Fruit fly (Drosophila melanogaster) whole organism, adult: ENCODE data around the gene CG3513.
A peak's percentile ranks its signal among the peaks of the same experiment; 100 is the strongest.

ENCODE experiments used
- CG11617 ChIP-seq: fragments of 200-800 bp; sonication (Bioruptor generic); optimal IDR thresholded peaks from 2 replicates; lab custom pipeline; 2017; ENCODE audit warnings: mild to moderate bottlenecking, missing biosample characterization, missing genetic modification reagents, missing genetic modification characterization
- CG12768 ChIP-seq: fragments of 200-800 bp; sonication (Bioruptor generic); optimal IDR thresholded peaks from 2 replicates; lab custom pipeline; 2017; ENCODE audit warnings: missing biosample characterization, missing genetic modification characterization, mild to moderate bottlenecking, moderate library complexity, missing genetic modification reagents
- CG14711 ChIP-seq: fragments of 200-800 bp; sonication (Bioruptor generic); optimal IDR thresholded peaks from 2 replicates; lab custom pipeline; 2018; ENCODE audit warnings: missing biosample characterization, mild to moderate bottlenecking, missing genetic modification characterization, moderate library complexity
- CG1620 ChIP-seq: fragments of 200-800 bp; sonication (Bioruptor generic); optimal IDR thresholded peaks from 2 replicates; lab custom pipeline; 2016; ENCODE audit warnings: missing biosample characterization, missing genetic modification characterization
- CG33017 ChIP-seq: fragments of 200-800 bp; sonication (Bioruptor generic); optimal IDR thresholded peaks from 2 replicates; lab custom pipeline; 2018; ENCODE audit warnings: missing biosample characterization, mild to moderate bottlenecking, missing genetic modification characterization, moderate library complexity
- CG5204 ChIP-seq: fragments of 200-800 bp; sonication (Bioruptor generic); optimal IDR thresholded peaks from 2 replicates; lab custom pipeline; 2016; ENCODE audit warnings: missing biosample characterization, missing genetic modification characterization
- CG7045 ChIP-seq: fragments of 200-800 bp; sonication (Bioruptor generic); optimal IDR thresholded peaks from 2 replicates; lab custom pipeline; 2017; ENCODE audit warnings: missing biosample characterization, mild to moderate bottlenecking, missing genetic modification characterization
- CG7101 ChIP-seq: fragments of 200-800 bp; sonication (Bioruptor generic); optimal IDR thresholded peaks from 2 replicates; lab custom pipeline; 2018; ENCODE audit warnings: missing biosample characterization, mild to moderate bottlenecking, missing genetic modification characterization, moderate library complexity
- Clk ChIP-seq: fragments of 200-800 bp; sonication (Bioruptor generic); optimal IDR thresholded peaks from 2 replicates; lab custom pipeline; 2017; ENCODE audit warnings: missing biosample characterization, missing genetic modification characterization
- Crg-1 ChIP-seq: fragments of 200-800 bp; sonication (Bioruptor generic); optimal IDR thresholded peaks from 2 replicates; lab custom pipeline; 2016; ENCODE audit warnings: missing biosample characterization, missing genetic modification characterization
- Hr96 ChIP-seq: fragments of 200-800 bp; sonication (Bioruptor generic); optimal IDR thresholded peaks from 2 replicates; lab custom pipeline; 2016; ENCODE audit warnings: missing biosample characterization, missing genetic modification characterization
- Mnt ChIP-seq: fragments of 200-800 bp; sonication (Bioruptor generic); optimal IDR thresholded peaks from 2 replicates; lab custom pipeline; 2016; ENCODE audit warnings: missing biosample characterization, mild to moderate bottlenecking, missing genetic modification characterization
- bab1 ChIP-seq: fragments of 200-800 bp; sonication (Bioruptor generic); optimal IDR thresholded peaks from 3 replicates; lab custom pipeline; 2019; ENCODE audit warnings: missing biosample characterization, mild to moderate bottlenecking, missing genetic modification characterization, moderate library complexity
- cic ChIP-seq: fragments of 200-800 bp; sonication (Bioruptor generic); optimal IDR thresholded peaks from 2 replicates; lab custom pipeline; 2017; ENCODE audit warnings: missing biosample characterization, mild to moderate bottlenecking, missing genetic modification characterization, moderate library complexity
- cnc ChIP-seq, 2 experiments: fragments of >200 bp; optimal IDR thresholded peaks; 2 replicates each; lab custom pipeline; 2017
- kay ChIP-seq: fragments of 200-800 bp; sonication (Bioruptor generic); peaks from one replicate; lab custom pipeline; 2016; ENCODE audit warnings: missing biosample characterization, missing genetic modification characterization, borderline replicate concordance
- ovo ChIP-seq: fragments of 200-800 bp; sonication (Bioruptor generic); optimal IDR thresholded peaks from 2 replicates; lab custom pipeline; 2016; ENCODE audit warnings: missing biosample characterization, missing genetic modification characterization
- pad ChIP-seq: fragments of 200-800 bp; sonication (Bioruptor generic); optimal IDR thresholded peaks from 3 replicates; lab custom pipeline; 2017; ENCODE audit warnings: missing biosample characterization, missing genetic modification characterization, mild to moderate bottlenecking, moderate library complexity, missing genetic modification reagents
- tj ChIP-seq: fragments of 200-800 bp; sonication (Bioruptor generic); optimal IDR thresholded peaks from 3 replicates; lab custom pipeline; 2017; ENCODE audit warnings: missing biosample characterization, mild to moderate bottlenecking, missing genetic modification characterization, moderate library complexity
- toe ChIP-seq: fragments of 200-800 bp; sonication (Bioruptor generic); optimal IDR thresholded peaks from 2 replicates; lab custom pipeline; 2016; ENCODE audit warnings: missing biosample characterization, missing genetic modification characterization

The CG3513 gene

dm6 chr2L:3654956-3655618 is 37.9 kb downstream of the CG3513 start:
- TF ChIP-seq kay (GFP tag; lab: Kevin White, UChicago) = no peak
- no peak for TF ChIP-seq CG33017 (tag; lab: Kevin White, UChicago)
- TF ChIP-seq ovo (GFP tag; lab: Kevin White, UChicago) = no peak
- no peak for TF ChIP-seq toe (GFP tag; lab: Kevin White, UChicago)
- no peak for TF ChIP-seq cnc (optimal IDR thresholded peaks at IDR 0.05; lab: Kevin White, UChicago)
- TF ChIP-seq Mnt (GFP tag; lab: Kevin White, UChicago) = no peak
- no peak for TF ChIP-seq CG7045
- TF ChIP-seq Hr96 = no peak
- TF ChIP-seq pad = no peak
- TF ChIP-seq cic = no peak

DNA sequence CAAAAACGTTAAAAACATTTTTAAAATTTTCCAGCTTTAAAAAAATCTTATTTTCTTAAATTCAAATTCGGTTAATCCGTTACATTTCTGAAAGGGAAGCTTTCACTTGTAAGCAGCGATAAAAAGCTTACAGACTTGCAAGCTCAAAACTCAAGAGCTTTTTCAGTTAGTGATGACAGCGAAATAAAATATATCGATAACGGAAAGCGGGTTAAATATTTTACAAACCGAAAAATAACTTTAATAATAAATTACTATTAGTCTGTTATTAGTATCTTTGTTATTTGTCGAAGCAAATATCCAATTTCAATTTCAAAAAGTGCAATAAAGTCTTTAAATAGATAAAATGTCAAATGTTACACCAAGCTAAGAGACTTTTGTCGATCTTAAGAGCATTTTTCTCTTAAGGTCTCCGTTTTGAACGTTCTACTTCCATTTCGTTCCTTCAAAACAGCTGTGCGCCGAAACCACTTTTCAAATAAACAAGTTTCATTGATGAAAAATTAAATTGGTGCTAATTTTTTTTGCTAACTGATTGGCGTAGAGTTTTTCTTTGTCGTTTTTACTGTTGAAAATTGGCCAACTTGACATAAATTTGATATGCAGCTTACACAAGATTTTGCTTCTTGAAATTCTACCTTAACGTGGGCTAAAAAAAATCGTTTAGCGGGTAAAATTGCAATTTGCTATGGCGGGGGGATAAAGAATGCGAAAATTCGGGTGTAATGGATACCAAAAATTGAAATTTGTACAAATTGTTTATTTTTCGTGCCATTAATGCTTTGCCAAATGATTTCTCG is 44.6 kb downstream of the CG3513 start:
- TF ChIP-seq tj (GFP tag; lab: Kevin White, UChicago) (peak; percentile 92), CG7045 (no peak), kay (GFP tag; lab: Kevin White, UChicago) (peak; percentile 93), CG7101 (tag; lab: Kevin White, UChicago) (peak; percentile 38)

dm6 chr2L:3647521-3648172 is 45.3 kb downstream of the CG3513 start:
- TF ChIP-seq CG12768 = peak; percentile 92
- peak; percentile 21 for TF ChIP-seq toe (GFP tag; lab: Kevin White, UChicago)
- no peak for TF ChIP-seq cnc (optimal IDR thresholded peaks at IDR 0.05; lab: Kevin White, UChicago)
- TF ChIP-seq tj (GFP tag; lab: Kevin White, UChicago) = peak; percentile 69
- peak; percentile 80 for TF ChIP-seq Mnt (GFP tag; lab: Kevin White, UChicago)
- peak; percentile 87 for TF ChIP-seq CG11617
- peak; percentile 89 for TF ChIP-seq cic
- peak; percentile 89 for TF ChIP-seq CG5204 (GFP tag; lab: Kevin White, UChicago)
- TF ChIP-seq bab1 (GFP tag; lab: Kevin White, UChicago) = peak; percentile 39
- TF ChIP-seq kay (GFP tag; lab: Kevin White, UChicago) = peak; percentile 84
- peak; percentile 85 for TF ChIP-seq CG7045
- TF ChIP-seq Clk = peak; percentile 76
- peak; percentile 87 for TF ChIP-seq CG14711 (tag; lab: Kevin White, UChicago)
- TF ChIP-seq pad = peak; percentile 81
- TF ChIP-seq Hr96 = no peak
- TF ChIP-seq CG33017 (tag; lab: Kevin White, UChicago) = peak; percentile 94
- TF ChIP-seq CG7101 (tag; lab: Kevin White, UChicago) = peak; percentile 96
- TF ChIP-seq Crg-1 (GFP tag; lab: Kevin White, UChicago) = peak; percentile 85
- TF ChIP-seq CG1620 (GFP tag; lab: Kevin White, UChicago) = peak; percentile 59
- peak; percentile 2 for TF ChIP-seq ovo (GFP tag; lab: Kevin White, UChicago)

- TF ChIP-seq CG7045 (no peak), ovo (GFP tag; lab: Kevin White, UChicago) (no peak), CG5204 (GFP tag; lab: Kevin White, UChicago) (peak; percentile 9), bab1 (GFP tag; lab: Kevin White, UChicago) (no peak), CG33017 (tag; lab: Kevin White, UChicago) (no peak), CG7101 (tag; lab: Kevin White, UChicago) (no peak), CG14711 (tag; lab: Kevin White, UChicago) (no peak), kay (GFP tag; lab: Kevin White, UChicago) (no peak), cic (peak; percentile 7)
Observed at dm6 chr2L:3646041-3646440, 46.9 kb downstream of the CG3513 start.

DNA sequence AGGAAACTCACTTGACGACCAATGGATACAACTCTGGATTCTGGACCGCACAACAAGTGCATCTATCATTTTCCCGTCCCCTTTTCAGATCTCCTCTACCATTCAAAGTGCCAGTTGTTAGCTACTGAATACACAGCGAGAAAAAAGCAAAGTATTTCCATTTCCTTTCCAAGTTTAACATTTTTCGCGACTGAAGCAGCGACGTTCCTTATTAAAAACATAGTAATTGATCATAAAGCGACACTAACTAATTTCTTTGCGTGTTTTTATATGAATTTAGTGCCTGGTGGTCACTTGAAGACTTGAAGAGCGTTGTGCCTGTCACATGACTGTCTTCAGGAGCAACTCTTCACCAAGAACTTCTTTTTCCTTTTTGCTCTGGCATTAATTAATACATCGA is 47.6 kb downstream of the CG3513 start:
- TF ChIP-seq CG33017 (tag; lab: Kevin White, UChicago) = no peak
- no peak for TF ChIP-seq Clk
- TF ChIP-seq cic = no peak
- no peak for TF ChIP-seq Mnt (GFP tag; lab: Kevin White, UChicago)
